Worm (Caenorhabditis elegans): Measurements from ENCODE around the gene cank-26.

DNA sequence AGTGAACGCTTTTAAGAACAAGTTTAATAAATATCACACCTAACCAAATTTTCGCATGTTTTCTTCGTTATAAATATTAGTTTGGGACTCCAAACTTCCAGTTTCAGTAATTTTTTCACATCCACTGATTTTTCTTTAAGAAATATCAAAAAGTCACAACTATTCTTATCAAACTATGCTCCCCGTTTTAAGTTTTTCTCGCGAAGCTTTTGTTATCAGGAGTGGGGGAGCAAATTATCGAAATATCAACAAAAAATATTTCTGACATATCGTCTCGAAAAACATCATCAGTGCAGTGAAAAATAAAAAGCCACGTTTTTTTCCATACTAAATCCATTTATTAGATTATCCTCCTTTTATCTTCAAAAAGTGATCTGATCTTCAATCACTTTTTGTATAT lies 17.2 kb upstream of the cank-26 start:
- TF ChIP-seq ref-1 (GFP tag; conservative IDR thresholded peaks at IDR 0.05) (no peak), flt-1 (GFP tag; IDR thresholded peaks at IDR 0.05) (no peak), med-1 (GFP tag; optimal IDR thresholded peaks at IDR 0.05; ENCODE audit: insufficient read depth) (no peak), klf-2 (GFP tag; conservative IDR thresholded peaks at IDR 0.05) (no peak)
